Worm (Caenorhabditis elegans): ENCODE measurements around the gene pkhm-2.

The pkhm-2 gene

DNA sequence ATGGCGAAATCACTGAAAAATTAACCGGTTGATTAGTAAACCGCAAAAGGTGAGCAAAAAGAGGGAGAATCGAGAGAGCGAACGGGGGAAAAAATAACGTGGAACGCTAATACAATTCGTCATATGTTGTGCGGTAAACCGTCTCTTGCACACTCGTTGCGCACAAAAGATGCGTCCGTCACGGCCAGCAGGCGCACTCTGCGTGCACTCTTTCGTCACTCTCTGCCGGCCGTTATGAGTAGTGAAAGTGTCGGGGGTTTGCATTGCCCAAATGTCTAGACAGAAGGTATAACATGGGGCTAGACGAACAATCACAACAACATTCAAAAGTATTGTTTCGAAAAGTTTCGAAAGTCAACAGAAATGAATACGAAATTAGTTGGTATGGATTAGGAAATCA, at the start of gene pkhm-2:
Gene pkhm-2, minus strand, starts transcription at position 12 of the 400 bp plus-strand sequence.
- TF ChIP-seq unc-130 (GFP tag; optimal IDR thresholded peaks at IDR 0.05) = no peak
- peak; percentile 82 for TF ChIP-seq nhr-28 (tag; optimal IDR thresholded peaks at IDR 0.05)
- TF ChIP-seq mxl-2 (GFP tag; conservative IDR thresholded peaks at IDR 0.05) = no peak
- TF ChIP-seq lin-15B (tag; optimal IDR thresholded peaks at IDR 0.05) = no peak
- TF ChIP-seq unc-39 (tag; optimal IDR thresholded peaks at IDR 0.05) = no peak
- no peak for TF ChIP-seq attf-4 (tag; optimal IDR thresholded peaks at IDR 0.05)
- TF ChIP-seq D1046.2 (GFP tag; IDR thresholded peaks at IDR 0.05) = no peak
- peak; percentile 92 for TF ChIP-seq rbr-2 (tag; optimal IDR thresholded peaks at IDR 0.05)
- TF ChIP-seq zfp-2 (tag; optimal IDR thresholded peaks at IDR 0.05) = no peak
- TF ChIP-seq zip-2 (tag; optimal IDR thresholded peaks at IDR 0.05) = peak; percentile 69
- TF ChIP-seq lin-29 (GFP tag; IDR thresholded peaks at IDR 0.05) = 0 out of 2 replicates have a peak, but pooled peaks have one; percentile 11
- TF ChIP-seq daf-12 (tag; optimal IDR thresholded peaks at IDR 0.05) = no peak
- TF ChIP-seq vab-7 (GFP tag; IDR thresholded peaks at IDR 0.05) = peak; percentile 45; the same call in 1 of the 2 replicates
- TF ChIP-seq skn-1 (tag; optimal IDR thresholded peaks at IDR 0.05) = no peak
- no peak for TF ChIP-seq R02D3.7 (tag; optimal IDR thresholded peaks at IDR 0.05)
- TF ChIP-seq lim-7 (GFP tag; IDR thresholded peaks at IDR 0.05) = 0 out of 2 replicates have a peak, but pooled peaks have one; percentile 43
- TF ChIP-seq ctbp-1 (GFP tag; IDR thresholded peaks at IDR 0.05) = peak; percentile 78
- no peak for TF ChIP-seq nhr-41 (GFP tag; IDR thresholded peaks at IDR 0.05)
- peak; percentile 75 for TF ChIP-seq dmd-9 (GFP tag; IDR thresholded peaks at IDR 0.05)
- peak; percentile 95 for TF ChIP-seq mxl-3 (GFP tag; optimal IDR thresholded peaks at IDR 0.05)
- peak; percentile 84 for TF ChIP-seq F10B5.3 (tag; optimal IDR thresholded peaks at IDR 0.05)
- peak; percentile 93 for TF ChIP-seq T26A8.4 (GFP tag; IDR thresholded peaks at IDR 0.05)
- TF ChIP-seq F26F4.8 (GFP tag; conservative IDR thresholded peaks at IDR 0.05) = no peak
- TF ChIP-seq mep-1 (tag; optimal IDR thresholded peaks at IDR 0.05) = peak; percentile 96
- no peak for TF ChIP-seq daf-8 (GFP tag; IDR thresholded peaks at IDR 0.05)
- no peak for TF ChIP-seq Y75B8A.6 (GFP tag; IDR thresholded peaks at IDR 0.05)
- peak; percentile 93 for TF ChIP-seq mes-2 (tag; optimal IDR thresholded peaks at IDR 0.05; ENCODE audit: poor library complexity, severe bottlenecking)
- no peak for TF ChIP-seq Y48G9A.11 (GFP tag; IDR thresholded peaks at IDR 0.05)
- no peak for TF ChIP-seq lin-39 (tag; optimal IDR thresholded peaks at IDR 0.05)
- peak; percentile 26 for TF ChIP-seq gei-8 (GFP tag; optimal IDR thresholded peaks at IDR 0.05)
- peak; percentile 84 for TF ChIP-seq ceh-20 (GFP tag; IDR thresholded peaks at IDR 0.05)
- TF ChIP-seq ceh-28 (tag; optimal IDR thresholded peaks at IDR 0.05) = no peak
- TF ChIP-seq ceh-32 (tag; optimal IDR thresholded peaks at IDR 0.05; ENCODE audit: poor library complexity) = peak; percentile 34
- peak; percentile 66; the same call in 1 of the 2 replicates for TF ChIP-seq F44E2.7 (GFP tag; IDR thresholded peaks at IDR 0.05)
- TF ChIP-seq egl-43 (GFP tag; IDR thresholded peaks at IDR 0.05) = peak; percentile 86
- TF ChIP-seq cey-2 (tag; optimal IDR thresholded peaks at IDR 0.05; ENCODE audit: borderline replicate concordance, insufficient read depth) = no peak
- TF ChIP-seq nhr-42 (GFP tag; IDR thresholded peaks at IDR 0.05) = peak; percentile 68; the same call in 1 of the 2 replicates
- TF ChIP-seq aly-2 (tag; optimal IDR thresholded peaks at IDR 0.05) = no peak
- no peak for TF ChIP-seq T20F7.1 (GFP tag; optimal IDR thresholded peaks at IDR 0.05)
- TF ChIP-seq nhr-111 (GFP tag; optimal IDR thresholded peaks at IDR 0.05) = peak; percentile 8
- TF ChIP-seq sdz-12 (GFP tag; optimal IDR thresholded peaks at IDR 0.05) = no peak
- TF ChIP-seq nhr-76 (tag; optimal IDR thresholded peaks at IDR 0.05) = no peak
- TF ChIP-seq nhr-102 (tag; optimal IDR thresholded peaks at IDR 0.05) = peak; percentile 95
- TF ChIP-seq snpc-4 (tag; optimal IDR thresholded peaks at IDR 0.05) = peak; percentile 44
- TF ChIP-seq nhr-11 (tag; optimal IDR thresholded peaks at IDR 0.05) = peak; percentile 85
- TF ChIP-seq mdl-1 (tag; optimal IDR thresholded peaks at IDR 0.05) = peak; percentile 5 to 68
- peak; percentile 83 for TF ChIP-seq lin-38 (GFP tag; IDR thresholded peaks at IDR 0.05)
- TF ChIP-seq Y105C5A.15 (GFP tag; IDR thresholded peaks at IDR 0.05) = no peak
- TF ChIP-seq dve-1 (tag; optimal IDR thresholded peaks at IDR 0.05; ENCODE audit: insufficient read depth) = peak; percentile 97
- peak; percentile 96 for TF ChIP-seq hlh-11 (tag; optimal IDR thresholded peaks at IDR 0.05)
- no peak for TF ChIP-seq ceh-82 (tag; optimal IDR thresholded peaks at IDR 0.05)
- no peak for TF ChIP-seq ZK546.5 (tag; optimal IDR thresholded peaks at IDR 0.05)
